Fruit fly (Drosophila melanogaster) whole organism, embryonic: ENCODE measurements around the gene CG42324.

Experiments
- Adf1 ChIP-seq: fragments of 200-800 bp; sonication (Bioruptor generic); IDR thresholded peaks from 2 replicates; pipeline ENCODE4 v1.3.6; 2022; ENCODE audit warnings: missing biosample characterization, missing genetic modification characterization
- h ChIP-seq: fragments of >200 bp; optimal IDR thresholded peaks from 2 replicates; lab custom pipeline; 2017
- run ChIP-seq: fragments of 200-800 bp; sonication (Bioruptor generic); optimal IDR thresholded peaks from 3 replicates; lab custom pipeline; 2018; ENCODE audit warnings: missing biosample characterization, mild to moderate bottlenecking, missing genetic modification characterization

DNA sequence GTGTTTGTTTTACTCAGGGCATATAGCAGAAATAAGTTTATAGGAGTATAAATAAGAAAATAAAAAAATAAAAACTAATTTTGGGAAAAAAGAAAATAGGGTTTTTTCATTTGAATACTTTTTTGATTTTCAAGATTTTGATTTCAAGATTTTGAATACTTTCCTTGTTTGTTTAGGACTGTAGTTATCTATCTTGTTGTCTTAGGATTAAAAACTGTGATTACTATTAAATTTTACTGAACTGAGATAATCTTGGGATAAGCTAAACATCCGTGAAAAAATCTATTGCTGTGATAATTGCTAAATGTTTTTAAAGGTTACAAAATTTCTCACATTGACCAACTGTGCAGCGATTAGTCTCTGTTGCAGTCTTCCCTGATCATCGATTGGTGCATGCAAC, 40.8 kb downstream of the CG42324 start:
- TF ChIP-seq h (lab: Kevin White, UChicago) (no peak), run (tag; lab: Kevin White, UChicago) (no peak), Adf1 (GFP tag; lab: Robert Waterston, UW) (no peak)
